Worm (Caenorhabditis elegans): ENCODE data around the gene his-6.
"Not testable (repeated sequence)": the region's sequence is repeated elsewhere in the genome, so short reads cannot be mapped to it uniquely, and the experiment has no call there.

The his-6 gene

DNA sequence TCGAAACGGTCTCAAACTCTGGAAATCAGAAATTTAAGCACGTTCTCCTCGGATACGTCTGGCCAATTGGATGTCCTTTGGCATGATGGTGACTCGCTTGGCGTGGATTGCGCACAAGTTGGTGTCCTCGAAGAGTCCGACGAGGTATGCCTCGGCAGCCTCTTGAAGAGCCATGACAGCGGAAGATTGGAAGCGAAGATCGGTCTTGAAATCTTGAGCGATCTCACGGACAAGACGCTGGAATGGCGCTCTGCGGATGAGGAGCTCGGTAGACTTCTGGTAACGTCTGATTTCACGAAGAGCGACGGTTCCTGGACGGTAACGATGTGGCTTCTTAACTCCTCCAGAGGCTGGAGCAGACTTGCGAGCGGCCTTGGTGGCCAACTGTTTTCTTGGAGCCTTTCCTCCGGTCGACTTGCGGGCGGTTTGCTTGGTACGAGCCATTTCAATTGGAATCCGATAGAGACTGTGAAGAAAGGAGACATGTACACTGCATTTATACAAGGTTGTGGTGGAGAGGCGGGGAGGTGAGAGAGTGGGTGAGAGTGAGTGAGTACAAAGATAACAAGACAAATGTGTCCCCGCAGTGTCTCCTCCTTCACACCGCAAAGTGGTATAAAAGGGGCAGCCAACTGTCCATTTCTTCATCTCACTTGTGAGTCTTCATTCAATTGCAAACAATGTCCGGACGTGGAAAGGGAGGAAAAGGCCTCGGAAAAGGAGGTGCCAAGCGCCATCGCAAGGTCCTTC lies at the start of gene his-6, which contains the start of gene his-5:
his-6 (minus strand) TSS at position 444 of the 750 bp plus-strand sequence.
his-5 (plus strand) TSS at position 681 of the 750 bp plus-strand sequence.
- not testable (repeated sequence) for TF ChIP-seq unc-62 (GFP tag; optimal IDR thresholded peaks at IDR 0.05)

ce11 chrV:8580961-8581360 lies 46.2 kb upstream of the his-6 start, which contains the start of gene C10B5.1:
TSS of gene C10B5.1 (plus strand) at chrV:8581261.
- no peak for TF ChIP-seq unc-62 (GFP tag; optimal IDR thresholded peaks at IDR 0.05)

DNA sequence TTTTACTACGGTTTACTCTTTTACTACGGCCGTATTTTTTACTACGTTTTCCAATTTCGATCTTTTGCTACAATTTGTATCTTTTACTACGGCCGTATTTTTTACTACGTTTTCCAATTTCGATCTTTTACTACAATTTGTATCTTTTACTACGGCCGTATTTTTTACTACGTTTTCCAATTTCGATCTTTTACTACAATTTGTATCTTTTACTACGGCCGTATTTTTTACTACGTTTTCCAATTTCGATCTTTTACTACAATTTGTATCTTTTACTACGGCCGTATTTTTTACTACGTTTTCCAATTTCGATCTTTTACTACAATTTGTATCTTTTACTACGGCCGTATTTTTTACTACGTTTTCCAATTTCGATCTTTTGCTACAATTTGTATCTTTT lies 40.0 kb upstream of the his-6 start, which contains the start of gene F25G6.1:
F25G6.1 (plus strand) TSS at position 301 of the 400 bp plus-strand sequence.
- not testable (repeated sequence) for TF ChIP-seq unc-62 (GFP tag; optimal IDR thresholded peaks at IDR 0.05)

DNA sequence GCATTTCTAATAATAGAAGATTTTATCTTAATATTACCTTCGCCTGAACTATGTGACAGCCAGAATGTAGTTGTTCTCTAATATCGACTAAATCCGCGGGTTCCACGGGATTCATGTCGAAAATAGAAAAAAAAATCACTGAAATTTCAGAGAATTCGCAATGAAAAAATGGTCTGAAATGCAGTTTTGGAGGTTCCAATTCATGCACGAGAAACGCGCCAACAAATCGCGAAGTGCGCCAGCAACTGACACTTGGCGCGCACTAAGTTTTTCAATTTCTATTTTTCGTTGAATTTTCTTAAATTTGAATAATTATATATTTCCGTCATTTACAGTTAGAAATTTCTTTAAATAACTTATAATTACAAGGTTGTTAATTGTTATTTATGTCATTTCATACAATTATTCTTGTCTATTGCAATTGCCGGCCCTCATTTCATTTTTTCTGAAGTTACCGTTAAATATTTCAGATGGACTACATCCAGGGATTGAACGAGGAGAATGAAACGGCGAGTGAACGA lies 35.1 kb upstream of the his-6 start, which contains the start of the genes F25G6.9 and symk-1:
F25G6.9 (minus strand) TSS at position 160 of the 521 bp plus-strand sequence.
symk-1 (plus strand) TSS at position 471 of the 521 bp plus-strand sequence.
- no peak for TF ChIP-seq unc-62 (GFP tag; optimal IDR thresholded peaks at IDR 0.05)

ce11 chrV:8569172-8569571 lies 34.4 kb upstream of the his-6 start:
- TF ChIP-seq unc-62 (GFP tag; optimal IDR thresholded peaks at IDR 0.05) = no peak

DNA sequence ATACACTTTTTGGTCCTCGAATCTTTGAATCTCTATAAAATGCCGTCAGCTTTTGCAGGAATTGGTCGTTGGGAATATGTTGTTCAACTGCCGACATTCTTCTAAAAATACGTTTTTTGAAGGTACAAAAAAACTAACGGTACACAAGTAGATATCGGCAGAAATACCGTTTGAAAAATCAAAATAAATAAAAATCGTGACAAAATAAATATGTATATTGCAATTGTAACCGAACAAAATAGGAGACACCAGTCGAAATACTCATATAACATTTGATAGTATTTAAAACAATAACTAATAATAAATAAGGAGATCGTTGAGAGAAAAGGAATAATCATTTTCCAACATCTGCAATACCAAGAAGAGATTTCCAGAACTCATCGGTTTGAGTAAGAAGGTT lies 30.3 kb upstream of the his-6 start, which contains the start of gene F25G6.8:
F25G6.8 (minus strand) TSS at position 101 of the 400 bp plus-strand sequence.
- no peak for TF ChIP-seq unc-62 (GFP tag; optimal IDR thresholded peaks at IDR 0.05)

- TF ChIP-seq unc-62 (GFP tag; optimal IDR thresholded peaks at IDR 0.05) = no peak
Observed at ce11 chrV:8560916-8561315, 26.1 kb upstream of the his-6 start, which contains the start of gene acr-16. TSS of gene acr-16 (plus strand) at chrV:8561216.

- TF ChIP-seq unc-62 (GFP tag; optimal IDR thresholded peaks at IDR 0.05) = no peak
Observed at ce11 chrV:8555955-8556354, 21.2 kb upstream of the his-6 start.

DNA sequence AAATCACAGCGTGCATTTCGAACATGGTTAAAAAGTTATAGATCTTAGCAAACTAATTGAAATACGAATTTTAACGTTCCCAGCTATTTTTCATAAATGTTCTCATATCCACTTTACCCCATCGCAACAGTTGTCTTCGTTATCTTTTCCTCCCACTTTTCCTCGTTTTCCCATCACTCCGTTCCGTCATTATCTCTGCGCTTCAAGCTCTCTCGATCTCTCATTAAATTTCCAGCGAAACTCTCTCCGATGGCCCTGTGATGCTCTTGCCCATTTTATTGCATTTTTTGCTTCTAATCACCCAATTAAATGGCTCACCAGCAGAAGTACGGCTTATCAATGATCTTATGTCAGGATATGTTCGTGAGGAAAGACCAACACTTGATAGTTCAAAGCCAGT lies 17.7 kb upstream of the his-6 start, which contains the start of gene acr-15:
acr-15 (plus strand) TSS at position 236 of the 400 bp plus-strand sequence.
- no peak for TF ChIP-seq unc-62 (GFP tag; optimal IDR thresholded peaks at IDR 0.05)

- no peak for TF ChIP-seq unc-62 (GFP tag; optimal IDR thresholded peaks at IDR 0.05)
Observed at ce11 chrV:8548989-8549388, 14.2 kb upstream of the his-6 start, which contains the start of gene stdh-4. TSS of gene stdh-4 (plus strand) at chrV:8549289.

- no peak for TF ChIP-seq unc-62 (GFP tag; optimal IDR thresholded peaks at IDR 0.05)
Observed at ce11 chrV:8545531-8546224, 10.9 kb upstream of the his-6 start, which contains the start of the genes slc-17.8 and asns-1. TSS of gene slc-17.8 (minus strand) at chrV:8545581. TSS of gene asns-1 (plus strand) at chrV:8546174.

- TF ChIP-seq unc-62 (GFP tag; optimal IDR thresholded peaks at IDR 0.05) = no peak
Observed at ce11 chrV:8537031-8537430, 2.3 kb upstream of the his-6 start, which contains the start of gene otpl-4. TSS of gene otpl-4 (plus strand) at chrV:8537331.

DNA sequence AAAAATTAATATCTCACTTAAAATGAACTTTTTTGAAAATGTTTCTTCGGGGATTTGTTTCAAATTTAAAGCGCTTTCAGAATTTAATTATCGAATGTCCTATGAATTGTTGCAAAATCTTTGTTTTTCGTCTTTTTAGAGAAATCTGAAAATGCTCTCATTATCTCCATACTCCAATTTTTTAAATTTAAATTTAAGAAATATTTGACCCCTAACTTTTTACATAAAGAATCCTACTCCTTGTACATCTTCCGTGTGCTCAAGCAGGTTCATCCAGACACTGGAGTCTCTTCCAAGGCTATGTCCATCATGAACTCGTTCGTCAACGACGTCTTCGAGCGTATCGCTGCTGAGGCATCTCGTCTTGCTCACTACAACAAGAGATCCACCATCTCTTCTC lies 1.4 kb upstream of the his-6 start, which contains the start of gene his-39:
his-39 (plus strand) TSS at position 301 of the 400 bp plus-strand sequence.
- TF ChIP-seq unc-62 (GFP tag; optimal IDR thresholded peaks at IDR 0.05) = no peak

ce11 chrV:8533916-8534315 lies 861 bp downstream of the his-6 start:
- no peak for TF ChIP-seq unc-62 (GFP tag; optimal IDR thresholded peaks at IDR 0.05)

DNA sequence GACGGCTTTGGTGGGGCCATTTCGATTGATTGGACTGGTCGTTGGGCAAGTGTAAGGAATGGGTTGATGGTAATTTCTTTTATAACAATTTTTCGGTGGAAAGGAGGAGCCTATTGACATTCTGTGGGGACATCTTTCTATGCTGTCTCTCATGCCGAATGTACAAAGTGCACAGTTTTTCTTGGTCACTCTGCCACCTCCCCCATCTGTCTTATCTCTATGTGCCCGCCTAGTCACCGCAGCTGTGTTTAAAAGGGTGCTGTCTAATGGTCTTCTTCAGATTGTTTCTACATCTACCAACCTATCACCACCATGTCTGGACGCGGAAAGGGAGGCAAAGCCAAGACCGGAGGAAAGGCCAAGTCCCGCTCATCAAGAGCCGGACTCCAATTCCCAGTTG lies 1.7 kb downstream of the his-6 start, which contains the start of the genes his-8 and his-7:
his-8 (minus strand) TSS at position 20 of the 400 bp plus-strand sequence.
his-7 (plus strand) TSS at position 313 of the 400 bp plus-strand sequence.
- TF ChIP-seq unc-62 (GFP tag; optimal IDR thresholded peaks at IDR 0.05) = not testable (repeated sequence)

All from whole organism, dauer.